Worm (Caenorhabditis elegans) whole organism, late embryonic: ENCODE measurements around the gene bra-1.
A peak's percentile ranks its signal among the peaks of the same experiment; 100 is the strongest.

Experiments used
- C08G9.2 ChIP-seq: sonication (generic microtip); optimal IDR thresholded peaks from 2 replicates; lab custom pipeline; 2016; ENCODE audit warnings: mild to moderate bottlenecking, missing genetic modification characterization, moderate library complexity, missing compliant biosample characterization
- C38D4.7 ChIP-seq: fragments of 200-800 bp; sonication (Bioruptor generic); optimal IDR thresholded peaks from 2 replicates; lab custom pipeline; 2018; ENCODE audit warnings: mild to moderate bottlenecking, missing genetic modification characterization, moderate library complexity, missing compliant biosample characterization
- K09A11.1 ChIP-seq: sonication (generic microtip); optimal IDR thresholded peaks from 2 replicates; lab custom pipeline; 2017; ENCODE audit warnings: antibody characterized with exemption, mild to moderate bottlenecking, missing genetic modification characterization, missing compliant biosample characterization; ENCODE audit not compliant: insufficient read depth
- T23F11.4 ChIP-seq: fragments of 200-800 bp; sonication (Bioruptor generic); optimal IDR thresholded peaks from 2 replicates; lab custom pipeline; 2018; ENCODE audit warnings: mild to moderate bottlenecking, missing genetic modification characterization, missing compliant biosample characterization
- Y22D7AL.16 ChIP-seq: sonication (generic microtip); optimal IDR thresholded peaks from 2 replicates; lab custom pipeline; 2016; ENCODE audit warnings: missing genetic modification characterization, missing compliant biosample characterization
- ahr-1 ChIP-seq: sonication (generic microtip); optimal IDR thresholded peaks from 2 replicates; lab custom pipeline; 2016; ENCODE audit warnings: missing genetic modification characterization, missing compliant biosample characterization
- ama-1 ChIP-seq: fragments of 150-350 bp; optimal IDR thresholded peaks from 2 replicates; lab custom pipeline; 2014
- ceh-14 ChIP-seq: sonication (generic microtip); optimal IDR thresholded peaks from 2 replicates; lab custom pipeline; 2016; ENCODE audit warnings: missing genotype, missing genetic modification characterization, missing compliant biosample characterization
- ceh-18 ChIP-seq: sonication (generic microtip); optimal IDR thresholded peaks from 2 replicates; lab custom pipeline; 2016; ENCODE audit warnings: missing genetic modification characterization, missing compliant biosample characterization
- ceh-2 ChIP-seq: sonication (generic microtip); optimal IDR thresholded peaks from 2 replicates; lab custom pipeline; 2016; ENCODE audit warnings: missing genotype, missing genetic modification characterization, missing compliant biosample characterization
- ceh-22 ChIP-seq: sonication (generic microtip); optimal IDR thresholded peaks from 2 replicates; lab custom pipeline; 2017; ENCODE audit warnings: missing biosample characterization, missing genetic modification characterization
- ceh-31 ChIP-seq: sonication (generic microtip); optimal IDR thresholded peaks from 2 replicates; lab custom pipeline; 2016; ENCODE audit warnings: missing genetic modification characterization, missing compliant biosample characterization
- ceh-34 ChIP-seq: sonication (generic microtip); optimal IDR thresholded peaks from 2 replicates; lab custom pipeline; 2016; ENCODE audit warnings: mild to moderate bottlenecking, missing genetic modification characterization, missing compliant biosample characterization
- ceh-45 ChIP-seq: fragments of 200-800 bp; sonication (Bioruptor generic); IDR thresholded peaks from 2 replicates; pipeline ENCODE4 v1.3.6; 2022; ENCODE audit warnings: missing genetic modification reagents, missing genetic modification characterization, missing compliant biosample characterization
- ceh-48 ChIP-seq: sonication (generic microtip); optimal IDR thresholded peaks from 2 replicates; lab custom pipeline; 2016; ENCODE audit warnings: missing genetic modification characterization, inconsistent platforms, missing compliant biosample characterization
- che-1 ChIP-seq: sonication (generic microtip); optimal IDR thresholded peaks from 2 replicates; lab custom pipeline; 2016; ENCODE audit warnings: mild to moderate bottlenecking, missing genetic modification characterization, missing compliant biosample characterization
- dmd-4 ChIP-seq: sonication (generic microtip); optimal IDR thresholded peaks from 2 replicates; lab custom pipeline; 2016; ENCODE audit warnings: borderline replicate concordance, missing genetic modification characterization, missing compliant biosample characterization
- dve-1 ChIP-seq: sonication (generic microtip); optimal IDR thresholded peaks from 2 replicates; lab custom pipeline; 2017; ENCODE audit warnings: antibody characterized with exemption, mild to moderate bottlenecking, missing genetic modification characterization, missing compliant biosample characterization
- ets-4 ChIP-seq: sonication (generic microtip); optimal IDR thresholded peaks from 2 replicates; lab custom pipeline; 2016; ENCODE audit warnings: missing genetic modification characterization, missing compliant biosample characterization
- eyg-1 ChIP-seq: sonication (generic microtip); optimal IDR thresholded peaks from 2 replicates; lab custom pipeline; 2016; ENCODE audit warnings: missing genotype, missing genetic modification characterization, missing compliant biosample characterization
- fax-1 ChIP-seq: sonication (generic microtip); optimal IDR thresholded peaks from 2 replicates; lab custom pipeline; 2016; ENCODE audit warnings: missing genotype, missing genetic modification characterization, missing compliant biosample characterization
- fkh-10 ChIP-seq: fragments of 150-350 bp; optimal IDR thresholded peaks from 2 replicates; lab custom pipeline; 2014; ENCODE audit warnings: missing biosample characterization, missing genetic modification reagents, missing genetic modification characterization
- fkh-6 ChIP-seq: sonication (generic microtip); optimal IDR thresholded peaks from 2 replicates; lab custom pipeline; 2016; ENCODE audit warnings: missing genetic modification characterization, missing compliant biosample characterization
- hlh-13 ChIP-seq: fragments of 200-800 bp; sonication (Bioruptor generic); optimal IDR thresholded peaks from 2 replicates; lab custom pipeline; 2018; ENCODE audit warnings: mild to moderate bottlenecking, missing genetic modification characterization, missing compliant biosample characterization
- hlh-15 ChIP-seq: sonication (generic microtip); optimal IDR thresholded peaks from 2 replicates; lab custom pipeline; 2016; ENCODE audit warnings: missing genetic modification characterization, missing compliant biosample characterization
- hlh-6 ChIP-seq: sonication (generic microtip); optimal IDR thresholded peaks from 2 replicates; lab custom pipeline; 2016; ENCODE audit warnings: missing genotype, missing genetic modification characterization, missing compliant biosample characterization
- hlh-8 ChIP-seq: sonication (generic microtip); optimal IDR thresholded peaks from 2 replicates; lab custom pipeline; 2016; ENCODE audit warnings: missing genotype, missing genetic modification characterization, missing compliant biosample characterization
- lim-6 ChIP-seq: sonication (generic microtip); optimal IDR thresholded peaks from 2 replicates; lab custom pipeline; 2016; ENCODE audit warnings: missing genetic modification characterization, missing compliant biosample characterization
- lin-11 ChIP-seq: fragments of 200-800 bp; sonication (Bioruptor generic); optimal IDR thresholded peaks from 2 replicates; lab custom pipeline; 2018; ENCODE audit warnings: mild to moderate bottlenecking, missing genetic modification characterization, missing compliant biosample characterization
- madf-2 ChIP-seq: sonication (generic microtip); optimal IDR thresholded peaks from 2 replicates; lab custom pipeline; 2017; ENCODE audit warnings: missing genetic modification characterization, missing compliant biosample characterization
- nhr-232 ChIP-seq: sonication (generic microtip); optimal IDR thresholded peaks from 2 replicates; lab custom pipeline; 2016; ENCODE audit warnings: missing genetic modification characterization, missing compliant biosample characterization
- npax-4 ChIP-seq: sonication (generic microtip); optimal IDR thresholded peaks from 2 replicates; lab custom pipeline; 2016; ENCODE audit warnings: missing genetic modification characterization, missing compliant biosample characterization
- odd-2 ChIP-seq: sonication (generic microtip); optimal IDR thresholded peaks from 2 replicates; lab custom pipeline; 2017; ENCODE audit warnings: antibody characterized with exemption, mild to moderate bottlenecking, missing genetic modification characterization, missing compliant biosample characterization
- pag-3 ChIP-seq: sonication (generic microtip); optimal IDR thresholded peaks from 2 replicates; lab custom pipeline; 2016; ENCODE audit warnings: missing compliant biosample characterization, missing genetic modification characterization, borderline replicate concordance
- pat-9 ChIP-seq: fragments of 200-800 bp; sonication (Bioruptor generic); optimal IDR thresholded peaks from 2 replicates; lab custom pipeline; 2018; ENCODE audit warnings: mild to moderate bottlenecking, missing genetic modification characterization, moderate library complexity, missing compliant biosample characterization
- pax-1 ChIP-seq: fragments of 150-350 bp; optimal IDR thresholded peaks from 2 replicates; lab custom pipeline; 2014; ENCODE audit warnings: missing biosample characterization, missing genetic modification characterization
- pha-4 ChIP-seq: fragments of 150-350 bp; optimal IDR thresholded peaks from 2 replicates; lab custom pipeline; 2018; ENCODE audit warnings: missing biosample characterization, missing genetic modification reagents, missing genetic modification characterization
- pqm-1 ChIP-seq: sonication (generic microtip); optimal IDR thresholded peaks from 2 replicates; lab custom pipeline; 2016; ENCODE audit warnings: missing genetic modification characterization, missing compliant biosample characterization
- pros-1 ChIP-seq: fragments of 150-350 bp; optimal IDR thresholded peaks from 2 replicates; lab custom pipeline; 2014; ENCODE audit warnings: missing biosample characterization, missing genetic modification reagents, missing genetic modification characterization
- ref-2 ChIP-seq: sonication (generic microtip); optimal IDR thresholded peaks from 2 replicates; lab custom pipeline; 2016; ENCODE audit warnings: missing genetic modification characterization, missing compliant biosample characterization
- sdc-2 ChIP-seq: sonication (generic microtip); optimal IDR thresholded peaks from 2 replicates; lab custom pipeline; 2016; ENCODE audit warnings: missing genotype, missing genetic modification characterization, missing compliant biosample characterization
- sox-2 ChIP-seq: fragments of 200-800 bp; sonication (Bioruptor generic); IDR thresholded peaks from 2 replicates; pipeline ENCODE4 v1.3.6; 2022; ENCODE audit warnings: missing genetic modification reagents, missing genetic modification characterization, missing compliant biosample characterization
- sox-4 ChIP-seq: sonication (generic microtip); optimal IDR thresholded peaks from 2 replicates; lab custom pipeline; 2017; ENCODE audit warnings: mild to moderate bottlenecking, missing genetic modification characterization, inconsistent platforms, missing compliant biosample characterization
- syd-9 ChIP-seq: sonication (generic microtip); optimal IDR thresholded peaks from 2 replicates; lab custom pipeline; 2016; ENCODE audit warnings: mild to moderate bottlenecking, missing genetic modification characterization, moderate library complexity, missing compliant biosample characterization
- tbx-2 ChIP-seq: sonication (generic microtip); optimal IDR thresholded peaks from 2 replicates; lab custom pipeline; 2016; ENCODE audit warnings: missing genetic modification characterization, missing compliant biosample characterization
- tbx-7 ChIP-seq: sonication (generic microtip); optimal IDR thresholded peaks from 2 replicates; lab custom pipeline; 2016; ENCODE audit warnings: missing genotype, missing genetic modification characterization, missing compliant biosample characterization
- ttx-3 ChIP-seq: sonication (generic microtip); optimal IDR thresholded peaks from 2 replicates; lab custom pipeline; 2016; ENCODE audit warnings: missing genetic modification reagents, missing genetic modification characterization, missing compliant biosample characterization
- unc-3 ChIP-seq, 2 experiments: fragments of 200-800 bp in 1 of 2; sonication (Bioruptor generic) in 1 of 2; sonication (generic microtip) in 1 of 2; conservative IDR thresholded peaks in 1 of 2; optimal IDR thresholded peaks in 1 of 2; 2 replicates each; pipeline versions ENCODE4 v1.3.6 to Lab custom; 2016 to 2022; ENCODE audit warnings: missing compliant biosample characterization in 2 of 2, missing genetic modification characterization in 2 of 2, missing genetic modification reagents in 1 of 2
- unc-42 ChIP-seq: sonication (generic microtip); optimal IDR thresholded peaks from 2 replicates; lab custom pipeline; 2016; ENCODE audit warnings: missing genotype, missing genetic modification characterization, missing compliant biosample characterization
- unc-86 ChIP-seq: sonication (generic microtip); optimal IDR thresholded peaks from 2 replicates; lab custom pipeline; 2016; ENCODE audit warnings: missing genetic modification characterization, missing compliant biosample characterization
- ztf-16 ChIP-seq: sonication (generic microtip); optimal IDR thresholded peaks from 2 replicates; lab custom pipeline; 2017; ENCODE audit warnings: missing genetic modification characterization, missing compliant biosample characterization

Gene bra-1

ce11 chrX:13583895-13584344 is 14.3 kb upstream of the bra-1 start (continued):
- TF ChIP-seq odd-2 (no peak), pqm-1 (tag; lab: Kevin White, UChicago) (no peak), fax-1 (tag; lab: Kevin White, UChicago) (no peak), pha-4 (tag; lab: Kevin White, UChicago) (no peak), pax-1 (no peak), C38D4.7 (GFP tag; lab: Kevin White, UChicago) (no peak), fkh-10 (GFP tag; lab: Kevin White, UChicago) (no peak), madf-2 (tag; lab: Kevin White, UChicago) (peak; percentile 34), T23F11.4 (peak; percentile 54), lin-11 (tag; lab: Kevin White, UChicago) (no peak), lim-6 (tag; lab: Kevin White, UChicago) (no peak), unc-42 (tag; lab: Kevin White, UChicago) (no peak), npax-4 (no peak), ceh-2 (tag; lab: Kevin White, UChicago) (peak; percentile 37), fkh-6 (no peak), sox-4 (peak; percentile 25), hlh-8 (tag; lab: Kevin White, UChicago) (peak; percentile 47), tbx-2 (tag; lab: Kevin White, UChicago) (peak; percentile 86), ceh-31 (tag; lab: Kevin White, UChicago) (peak; percentile 73), pat-9 (tag; lab: Kevin White, UChicago) (no peak), tbx-7 (tag; lab: Kevin White, UChicago) (no peak), ceh-22 (tag; lab: Kevin White, UChicago) (peak; percentile 52), pag-3 (tag; lab: Kevin White, UChicago) (no peak), dmd-4 (tag; lab: Kevin White, UChicago) (no peak), ceh-18 (peak; percentile 61), ets-4 (tag; lab: Kevin White, UChicago) (no peak), ref-2 (tag; lab: Kevin White, UChicago) (peak; percentile 90), syd-9 (tag; lab: Kevin White, UChicago) (no peak), hlh-13 (GFP tag; lab: Kevin White, UChicago) (no peak), ama-1 (lab: Kevin White, UChicago) (no peak), ttx-3 (tag; lab: Kevin White, UChicago) (no peak), ceh-34 (tag; lab: Kevin White, UChicago) (peak; percentile 43), ceh-48 (peak; percentile 55), C08G9.2 (peak; percentile 27), eyg-1 (tag; lab: Kevin White, UChicago) (peak; percentile 16), che-1 (no peak), pros-1 (tag; lab: Kevin White, UChicago) (peak; percentile 52), sox-2 (no peak; the same call in 1 of the 2 replicates), ceh-14 (peak; percentile 2), ahr-1 (tag; lab: Kevin White, UChicago) (no peak), hlh-6 (tag; lab: Kevin White, UChicago) (peak; percentile 70)

ce11 chrX:13584725-13585371 is 13.4 kb upstream of the bra-1 start, which contains the start of gene unc-84:
Gene unc-84 (plus strand): TSS chrX:13584775.
- TF ChIP-seq fkh-10 (GFP tag; lab: Kevin White, UChicago) (no peak), ceh-31 (tag; lab: Kevin White, UChicago) (peak; percentile 64), ets-4 (tag; lab: Kevin White, UChicago) (peak; percentile 32), lim-6 (tag; lab: Kevin White, UChicago) (no peak), hlh-15 (no peak), K09A11.1 (tag; lab: Kevin White, UChicago) (no peak), dve-1 (tag; lab: Kevin White, UChicago) (no peak), sdc-2 (tag; lab: Kevin White, UChicago) (peak; percentile 52), unc-86 (tag; lab: Kevin White, UChicago) (no peak), nhr-232 (tag; lab: Kevin White, UChicago) (no peak), unc-3 (GFP tag; conservative IDR thresholded peaks at IDR 0.05; lab: Robert Waterston, UW) (no peak), unc-3 (tag; optimal IDR thresholded peaks at IDR 0.05; lab: Kevin White, UChicago) (no peak), ztf-16 (tag; lab: Kevin White, UChicago) (no peak), ceh-18 (no peak), ceh-22 (tag; lab: Kevin White, UChicago) (no peak), ceh-45 (GFP tag; lab: Robert Waterston, UW) (no peak), hlh-6 (tag; lab: Kevin White, UChicago) (no peak), Y22D7AL.16 (tag; lab: Kevin White, UChicago) (no peak), ceh-34 (tag; lab: Kevin White, UChicago) (peak; percentile 97), ama-1 (lab: Kevin White, UChicago) (no peak), eyg-1 (tag; lab: Kevin White, UChicago) (no peak), T23F11.4 (no peak), pat-9 (tag; lab: Kevin White, UChicago) (no peak)
